Fruit fly (Drosophila melanogaster) whole organism: ENCODE measurements around the gene geko.

ENCODE experiments used
- CG8478 ChIP-seq: fragments of >200 bp; optimal IDR thresholded peaks from 2 replicates; lab custom pipeline; 2018; ENCODE audit warnings: inconsistent platforms
- psq ChIP-seq: fragments of >200 bp; optimal IDR thresholded peaks from 2 replicates; lab custom pipeline; 2017
- usp ChIP-seq: fragments of >200 bp; optimal IDR thresholded peaks from 2 replicates; lab custom pipeline; 2017; ENCODE audit warnings: missing biosample characterization, missing genetic modification characterization, mixed read lengths

- TF ChIP-seq CG8478 (lab: Kevin White, UChicago) = no peak
- TF ChIP-seq psq (lab: Kevin White, UChicago) = no peak
- TF ChIP-seq usp = no peak
These were observed 53.8 kb downstream of the geko start for dm6 chr3L:18192858-18193478.
